Fruit fly (Drosophila melanogaster) whole organism, larva: ENCODE measurements around the gene tara.

Experiments
- noc ChIP-seq: fragments of 200-800 bp; sonication (Bioruptor generic); optimal IDR thresholded peaks from 3 replicates; lab custom pipeline; 2019; ENCODE audit warnings: missing biosample characterization, mild to moderate bottlenecking, missing genetic modification characterization, moderate library complexity

The tara gene

DNA sequence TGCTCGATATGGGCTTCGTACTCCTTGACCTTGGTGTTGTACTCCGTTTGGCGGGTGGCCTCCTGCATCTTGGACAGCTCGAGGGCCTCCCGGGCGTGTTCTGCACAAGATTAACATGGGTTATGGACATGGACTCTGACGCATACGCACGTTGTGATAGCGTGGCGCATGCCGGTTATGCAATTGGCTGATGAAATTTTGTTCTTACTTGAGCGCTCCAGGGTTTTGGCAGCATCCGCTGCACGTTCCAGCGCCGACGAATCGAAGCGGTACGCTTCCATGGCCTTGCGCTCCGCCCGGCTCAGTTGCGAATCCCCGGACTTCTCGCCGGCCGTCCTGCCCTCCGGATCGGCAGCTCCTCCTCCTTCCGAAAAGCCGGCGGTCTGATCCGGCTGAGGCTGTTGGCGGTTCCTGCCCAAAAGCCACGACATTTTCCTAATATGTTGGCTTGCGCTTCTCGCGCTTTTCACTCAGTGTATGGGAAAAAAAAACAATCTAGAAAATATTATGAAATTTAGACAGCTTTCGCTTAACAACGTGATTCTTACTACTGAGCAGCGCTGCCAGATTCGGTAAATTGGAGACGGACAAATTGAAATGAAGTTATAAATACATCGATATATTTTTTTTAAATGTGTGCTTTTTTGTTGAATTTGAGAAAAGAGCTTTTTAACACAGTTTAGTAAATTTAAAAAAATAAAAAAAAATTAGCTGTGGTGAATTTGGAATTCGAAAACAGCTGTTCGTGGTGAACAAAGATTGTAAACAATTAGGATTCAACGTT, 38.3 kb downstream of the tara start, which contains the start of the genes bor and asun:
TSS of gene bor (minus strand) at position 594 of the 784 bp plus-strand sequence.
TSS of gene asun (plus strand) at position 750 of the 784 bp plus-strand sequence.
- TF ChIP-seq noc (tag; lab: Kevin White, UChicago) = no peak

DNA sequence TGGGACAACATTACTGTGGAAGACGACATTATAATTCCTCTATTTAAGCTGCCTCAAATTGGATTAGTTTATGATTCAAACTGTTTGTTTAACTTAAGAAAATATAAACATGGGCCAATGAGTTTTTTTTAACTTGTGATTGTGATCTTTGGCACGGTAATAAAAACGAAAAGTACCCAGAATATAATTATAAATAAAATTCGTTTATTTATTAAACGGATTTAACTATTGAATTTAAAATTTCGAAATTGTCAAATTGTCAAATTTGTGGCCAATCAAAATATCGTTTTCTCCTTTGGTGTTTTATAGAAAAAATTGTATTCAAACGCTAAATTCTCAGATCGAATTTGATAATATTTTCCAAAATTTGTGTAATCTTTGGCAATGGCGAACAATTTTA, 41.3 kb downstream of the tara start, which contains the start of gene Mst89B:
TSS of gene Mst89B (plus strand) at position 301 of the 400 bp plus-strand sequence.
- no peak for TF ChIP-seq noc (tag; lab: Kevin White, UChicago)

DNA sequence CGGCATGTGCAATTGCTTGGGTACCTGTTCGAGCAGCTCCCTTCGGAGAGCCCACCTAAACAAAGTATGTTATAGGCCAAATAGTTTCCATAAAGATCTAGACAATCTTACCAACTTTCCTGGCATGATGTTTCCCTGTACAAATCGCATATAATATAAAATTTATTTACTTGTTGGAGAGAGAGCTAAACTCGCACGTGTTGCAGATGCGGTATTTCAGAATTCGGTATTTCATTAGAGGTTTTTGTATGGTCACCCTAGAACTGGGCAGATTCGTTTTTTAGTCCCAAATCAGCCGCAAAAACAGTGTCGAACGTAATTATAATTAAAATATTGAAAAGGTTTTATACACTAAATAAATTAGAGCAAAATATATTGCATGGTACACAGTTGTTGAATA, 46.7 kb downstream of the tara start, which contains the start of the genes Mat89Ba and gish:
TSS of gene Mat89Ba (minus strand) at position 231 of the 400 bp plus-strand sequence.
TSS of gene gish (plus strand) at position 268 of the 400 bp plus-strand sequence.
- TF ChIP-seq noc (tag; lab: Kevin White, UChicago) = no peak

DNA sequence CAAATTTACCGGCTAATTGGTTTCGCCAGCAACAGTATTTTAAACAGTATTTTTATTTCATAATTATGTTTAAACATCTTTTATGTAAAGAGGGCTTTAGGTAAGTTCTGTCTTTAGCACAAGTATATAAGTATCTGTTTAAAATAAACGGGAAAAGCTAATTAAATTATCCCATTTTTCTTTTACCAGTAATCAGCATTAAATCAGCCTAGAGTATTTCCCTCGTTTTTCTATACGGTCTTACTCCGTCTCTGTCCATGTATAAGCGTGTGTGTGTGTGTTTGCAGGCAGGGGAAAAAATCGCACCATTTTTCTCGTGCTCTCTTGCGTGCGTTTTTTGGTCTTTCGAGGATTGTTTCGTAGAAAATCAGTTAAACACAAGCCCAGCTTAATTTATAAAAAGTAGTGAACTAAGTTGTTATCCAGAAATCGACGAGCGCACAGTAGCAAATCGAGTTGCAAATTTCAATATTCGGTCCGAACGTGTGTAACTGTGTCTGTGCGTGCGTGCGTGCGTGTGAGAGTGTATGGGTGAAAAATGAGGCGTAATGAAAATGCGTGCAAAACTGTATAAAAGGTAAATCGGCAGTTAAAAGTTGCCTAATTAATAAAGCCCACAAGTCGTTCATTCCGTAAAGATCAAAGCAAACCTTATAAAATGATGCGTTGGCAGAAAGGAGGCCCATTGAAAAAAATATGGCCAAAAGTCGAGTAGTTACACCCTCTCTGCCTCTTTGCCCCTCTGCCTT, 47.5 kb downstream of the tara start:
- TF ChIP-seq noc (tag; lab: Kevin White, UChicago) = no peak

DNA sequence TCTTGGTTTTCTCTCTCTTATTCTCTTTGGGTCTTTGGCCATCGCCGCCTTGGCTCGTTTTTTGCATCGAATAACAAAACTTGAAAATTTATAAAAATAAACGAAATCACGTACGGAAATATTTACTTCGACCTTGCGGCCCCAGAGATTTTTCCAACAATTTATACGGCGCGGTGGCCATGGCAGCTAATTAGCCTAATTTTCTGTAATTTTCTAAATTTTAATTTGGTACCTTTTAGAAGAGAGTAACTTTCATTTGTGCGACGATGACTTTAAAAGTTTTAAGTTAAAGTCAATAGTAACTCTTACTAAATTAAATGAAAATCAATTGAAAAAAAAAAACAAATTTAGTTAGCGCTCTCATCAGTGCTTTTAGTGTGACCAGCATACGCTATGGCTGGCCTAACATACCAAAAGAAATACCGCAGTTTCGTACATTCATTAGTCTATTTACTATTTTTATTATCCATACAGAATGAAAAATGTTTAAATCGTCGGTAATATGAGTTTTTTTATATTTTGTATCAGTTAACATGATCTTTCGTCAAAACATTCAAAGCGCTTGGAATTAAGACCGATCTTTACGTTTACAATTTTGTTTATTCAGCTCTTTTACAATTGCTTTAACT, 48.2 kb downstream of the tara start:
- TF ChIP-seq noc (tag; lab: Kevin White, UChicago) = no peak

DNA sequence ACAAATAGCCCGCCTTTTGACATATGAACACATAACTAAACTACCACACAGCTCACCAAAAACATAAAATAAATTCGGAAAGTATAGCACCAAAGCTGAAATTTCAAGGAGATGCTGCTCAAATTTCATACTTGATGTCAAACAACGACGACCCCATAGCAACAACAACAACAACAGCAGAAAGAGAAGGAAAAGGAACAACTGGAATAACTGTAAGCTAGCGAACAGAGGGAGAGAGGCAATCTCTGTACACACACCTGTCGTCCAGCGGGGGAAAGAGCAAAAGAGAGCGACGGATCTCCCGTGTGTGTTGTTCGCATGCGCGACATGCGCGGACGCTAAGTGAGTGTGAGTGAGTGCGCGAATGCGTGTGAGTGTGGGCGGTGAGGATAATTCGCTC, 49.1 kb downstream of the tara start:
- TF ChIP-seq noc (tag; lab: Kevin White, UChicago) = no peak

DNA sequence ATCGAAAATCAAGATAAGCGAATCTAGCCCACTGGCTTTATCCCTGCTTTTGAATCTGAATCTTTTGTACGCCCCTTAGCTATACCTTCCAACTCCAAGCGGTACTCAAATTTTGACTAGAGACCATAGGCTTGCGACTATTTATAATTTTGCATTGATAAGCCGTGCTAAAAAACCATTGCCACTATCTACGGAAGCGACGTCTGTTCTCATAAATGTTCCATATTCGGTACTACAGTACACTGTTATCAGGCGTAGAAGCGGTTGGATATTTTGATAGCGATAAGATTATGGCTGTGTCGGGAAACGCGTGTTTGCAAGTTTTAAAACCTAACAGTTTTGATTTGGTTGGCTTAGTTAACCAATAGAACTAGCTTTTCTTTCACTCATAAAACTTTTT, 49.9 kb downstream of the tara start:
- TF ChIP-seq noc (tag; lab: Kevin White, UChicago) = peak; percentile 19

DNA sequence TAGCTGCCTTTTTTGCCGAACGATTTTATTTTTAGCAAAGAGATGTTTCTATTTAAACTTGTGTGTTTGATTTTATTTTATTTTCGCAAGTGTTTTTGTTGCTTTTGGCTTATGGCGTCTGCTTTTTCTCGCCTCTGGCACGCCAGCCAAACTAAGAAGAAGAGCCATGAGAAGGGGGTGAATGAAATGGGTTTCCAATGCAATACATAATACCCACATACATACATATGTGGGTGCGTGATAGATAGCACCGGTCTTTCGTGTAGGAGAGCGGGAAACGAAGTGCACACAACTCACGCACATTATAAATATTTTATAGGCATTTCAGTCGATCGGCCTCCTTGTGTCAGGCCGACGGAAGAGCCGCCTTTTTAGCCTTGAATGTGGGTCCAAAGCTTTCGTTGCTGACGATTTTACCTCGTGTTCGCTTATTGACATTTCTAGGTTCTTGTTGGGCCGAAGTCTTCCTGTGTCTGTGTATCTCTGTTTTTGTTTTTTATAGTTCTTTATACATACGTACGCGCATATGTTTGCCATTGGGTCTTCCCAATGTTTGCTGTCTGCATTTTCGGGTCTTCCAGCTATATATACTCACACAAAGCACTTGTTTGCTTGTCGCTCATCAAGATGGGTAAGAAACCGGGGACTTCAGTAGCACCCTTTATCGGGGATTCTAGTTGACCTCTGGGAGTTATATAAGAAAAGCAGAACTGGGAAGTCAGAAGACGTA, 50.6 kb downstream of the tara start:
- no peak for TF ChIP-seq noc (tag; lab: Kevin White, UChicago)

DNA sequence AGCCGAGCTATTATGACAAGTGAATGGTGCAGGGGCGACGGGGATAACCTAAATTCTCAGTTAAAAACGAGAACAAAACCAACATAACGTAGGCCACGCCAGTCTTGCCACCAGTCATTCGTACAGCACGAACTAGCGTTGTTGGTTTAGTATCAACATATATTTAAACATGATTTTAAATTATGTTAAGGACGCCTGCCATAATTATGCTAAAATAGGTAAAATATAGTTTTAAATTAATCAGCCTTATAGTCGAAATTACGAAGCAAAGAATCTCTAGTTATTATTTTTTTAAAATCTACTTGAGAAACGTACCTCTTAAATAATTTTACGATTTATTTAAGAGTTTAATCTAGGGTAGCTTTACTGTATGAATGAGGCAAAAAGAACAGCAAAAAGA, 51.5 kb downstream of the tara start:
- peak; percentile 27 for TF ChIP-seq noc (tag; lab: Kevin White, UChicago)

DNA sequence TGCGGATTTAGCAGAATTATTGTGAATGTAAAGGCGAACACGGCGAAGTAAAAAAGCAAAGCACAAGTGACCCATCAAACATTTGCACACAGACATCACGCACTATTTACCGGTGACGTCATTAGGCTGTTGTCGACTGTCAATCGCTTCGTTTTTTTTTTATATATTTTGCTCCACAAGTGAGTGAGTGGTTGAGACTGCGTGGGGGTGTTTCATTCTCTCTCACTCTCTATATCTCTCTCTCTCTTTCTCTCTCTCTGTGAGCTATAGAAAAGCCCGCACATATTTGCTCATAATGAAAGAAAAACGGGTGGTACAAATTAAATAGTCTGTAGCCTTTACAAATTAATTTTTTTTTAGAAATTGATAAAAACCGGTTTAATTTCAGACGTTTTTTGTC, 52.1 kb downstream of the tara start:
- no peak for TF ChIP-seq noc (tag; lab: Kevin White, UChicago)

DNA sequence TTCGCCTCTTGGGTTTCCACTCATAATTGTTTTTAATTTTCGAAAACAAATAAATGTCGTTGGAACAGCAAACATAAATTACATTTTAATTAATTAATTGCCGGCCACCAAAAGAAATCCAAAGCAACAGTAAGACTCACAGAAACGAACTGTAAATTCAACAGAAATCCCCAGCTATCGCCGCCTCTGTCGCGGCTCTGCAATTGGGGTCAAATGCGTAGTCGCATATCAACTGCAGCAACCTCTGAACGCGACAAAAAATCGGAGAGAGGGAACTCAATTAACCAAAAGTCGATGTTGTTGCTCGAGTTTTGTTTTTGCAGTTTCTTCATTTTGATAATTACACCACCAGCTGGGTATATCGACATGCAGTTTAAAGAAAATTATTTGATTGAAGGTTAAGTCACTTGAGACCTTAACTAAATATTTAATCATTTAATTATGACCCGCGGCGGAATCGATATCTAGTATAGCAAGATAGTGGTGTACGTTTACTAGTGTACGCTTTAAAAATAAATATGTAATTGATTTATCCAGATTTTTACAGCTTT, 54.0 kb downstream of the tara start:
- no peak for TF ChIP-seq noc (tag; lab: Kevin White, UChicago)

DNA sequence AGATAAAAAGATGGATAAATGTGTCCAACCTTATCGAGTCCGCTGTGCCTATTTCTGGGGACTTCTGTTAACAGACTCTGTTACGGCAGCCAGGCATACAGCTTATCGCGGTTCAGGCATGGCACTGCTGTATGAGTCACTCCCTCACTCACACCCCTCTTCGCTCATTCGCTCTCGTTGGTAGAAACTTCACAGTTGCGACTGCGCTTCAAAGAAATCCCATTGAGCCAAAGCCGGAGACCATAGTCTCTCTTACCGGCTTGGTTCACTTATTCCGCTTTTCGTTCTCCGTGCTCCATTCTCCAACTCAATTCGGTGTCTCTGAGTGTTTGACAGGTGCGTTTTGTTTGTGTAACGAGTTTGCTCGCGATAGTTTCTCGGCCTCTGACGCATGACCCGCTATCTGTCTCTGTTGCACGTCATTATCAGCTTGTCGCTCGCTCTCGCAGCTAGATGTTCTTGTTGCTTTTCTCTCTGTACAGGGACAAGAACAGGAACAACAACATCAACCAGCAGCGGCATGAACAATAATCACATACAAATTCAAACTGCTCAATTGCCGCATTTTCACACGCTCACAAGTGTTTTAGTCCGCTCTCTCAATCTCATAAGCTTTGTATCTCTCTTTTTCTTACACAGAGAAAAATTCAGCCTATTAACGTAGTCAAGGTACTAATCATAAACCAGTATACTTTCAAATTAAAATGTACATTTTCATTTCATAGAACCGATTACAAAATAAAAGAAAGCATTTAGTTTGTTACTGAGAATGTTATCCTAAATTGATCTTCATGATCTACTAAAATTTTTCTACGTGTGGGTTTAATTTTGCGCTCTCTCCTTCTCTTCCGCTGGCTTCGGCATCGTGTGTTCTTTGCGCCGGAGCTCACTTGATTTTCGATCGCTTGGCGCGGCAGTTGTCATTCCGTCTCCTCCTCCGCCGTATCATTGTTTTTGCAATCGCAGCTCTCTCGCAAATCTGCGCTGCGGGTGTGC, 54.9 kb downstream of the tara start:
- TF ChIP-seq noc (tag; lab: Kevin White, UChicago) = peak; percentile 100

DNA sequence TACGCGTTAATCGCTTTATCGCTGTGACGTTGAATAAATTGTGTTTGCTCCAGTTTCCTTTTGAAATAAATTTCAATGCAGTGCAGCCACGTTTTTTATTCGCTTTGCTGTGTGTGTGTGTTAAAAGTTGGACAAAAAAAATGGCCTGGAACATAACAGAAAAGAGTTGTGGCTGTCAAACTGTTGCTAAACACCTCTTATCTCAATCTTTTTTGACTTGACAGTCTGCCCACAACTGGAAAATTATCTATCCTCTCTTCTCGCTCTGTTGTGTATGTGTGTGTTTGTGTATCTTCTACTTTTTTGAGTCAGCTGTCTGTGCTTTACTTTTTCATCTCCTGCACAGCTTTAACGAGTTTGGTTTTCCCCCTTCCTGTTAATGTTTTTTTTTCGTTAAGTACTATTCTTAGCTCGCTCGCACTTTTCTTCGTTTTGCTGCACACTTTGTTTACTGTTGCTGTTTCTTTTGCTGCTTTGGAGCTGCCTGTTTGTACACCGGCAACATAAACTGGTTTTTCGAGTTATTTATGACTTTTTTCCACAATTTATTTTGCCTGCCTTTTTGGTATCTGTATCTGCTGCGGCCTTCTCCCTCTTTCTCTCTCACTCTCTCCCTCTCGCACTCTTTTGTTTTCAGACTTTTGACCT, 55.7 kb downstream of the tara start:
- no peak for TF ChIP-seq noc (tag; lab: Kevin White, UChicago)
